Worm (Caenorhabditis elegans) whole organism, L4 larva: ENCODE results near the gene Y56A3A.28.

Experiments used
- T26A8.4 ChIP-seq: fragments of 200-800 bp; sonication (Bioruptor generic); IDR thresholded peaks from 2 replicates; pipeline ENCODE4 v1.3.6; 2022; ENCODE audit warnings: missing genetic modification characterization, missing compliant biosample characterization
- ceh-82 ChIP-seq: sonication (generic microtip); optimal IDR thresholded peaks from 2 replicates; lab custom pipeline; 2017; ENCODE audit warnings: missing biosample characterization, missing genetic modification characterization
- daf-19 ChIP-seq: fragments of 200-800 bp; sonication (Bioruptor generic); conservative IDR thresholded peaks from 2 replicates; pipeline ENCODE4 v1.3.6; 2022; ENCODE audit warnings: missing genetic modification characterization, missing compliant biosample characterization
- dve-1 ChIP-seq: sonication (generic microtip); optimal IDR thresholded peaks from 2 replicates; lab custom pipeline; 2017; ENCODE audit warnings: antibody characterized with exemption, mild to moderate bottlenecking, missing genetic modification characterization, missing compliant biosample characterization; ENCODE audit not compliant: insufficient read depth
- egl-27 ChIP-seq: sonication (generic microtip); optimal IDR thresholded peaks from 3 replicates; lab custom pipeline; 2017; ENCODE audit warnings: missing biosample characterization, missing genetic modification reagents, missing genetic modification characterization
- fkh-10 ChIP-seq: fragments of 150-350 bp; optimal IDR thresholded peaks from 2 replicates; lab custom pipeline; 2014; ENCODE audit warnings: missing biosample characterization, missing genetic modification reagents, missing genetic modification characterization
- lin-38 ChIP-seq: fragments of 200-800 bp; sonication (Bioruptor generic); IDR thresholded peaks from 2 replicates; pipeline ENCODE4 v1.3.6; 2022; ENCODE audit warnings: missing genetic modification reagents, missing genetic modification characterization, missing compliant biosample characterization
- lsy-2 ChIP-seq, 2 experiments: fragments of 150-350 bp in 1 of 2; sonication (generic microtip) in 1 of 2; optimal IDR thresholded peaks; 2 replicates each; lab custom pipeline; 2014 to 2017; ENCODE audit warnings: missing biosample characterization in 2 of 2, missing genetic modification characterization in 2 of 2
- skn-1 ChIP-seq: fragments of 150-350 bp; optimal IDR thresholded peaks from 2 replicates; lab custom pipeline; 2014; ENCODE audit warnings: missing biosample characterization, missing genetic modification characterization
- snpc-4 ChIP-seq: fragments of 150-350 bp; optimal IDR thresholded peaks from 2 replicates; lab custom pipeline; 2014; ENCODE audit warnings: missing biosample characterization, missing genetic modification characterization
- tag-97 ChIP-seq: fragments of 200-800 bp; sonication (Bioruptor generic); IDR thresholded peaks from 2 replicates; pipeline ENCODE4 v1.3.6; 2022; ENCODE audit warnings: missing genetic modification characterization, missing compliant biosample characterization
- ztf-11 ChIP-seq: fragments of 150-350 bp; optimal IDR thresholded peaks from 2 replicates; lab custom pipeline; 2014; ENCODE audit warnings: missing biosample characterization, missing genetic modification characterization

DNA sequence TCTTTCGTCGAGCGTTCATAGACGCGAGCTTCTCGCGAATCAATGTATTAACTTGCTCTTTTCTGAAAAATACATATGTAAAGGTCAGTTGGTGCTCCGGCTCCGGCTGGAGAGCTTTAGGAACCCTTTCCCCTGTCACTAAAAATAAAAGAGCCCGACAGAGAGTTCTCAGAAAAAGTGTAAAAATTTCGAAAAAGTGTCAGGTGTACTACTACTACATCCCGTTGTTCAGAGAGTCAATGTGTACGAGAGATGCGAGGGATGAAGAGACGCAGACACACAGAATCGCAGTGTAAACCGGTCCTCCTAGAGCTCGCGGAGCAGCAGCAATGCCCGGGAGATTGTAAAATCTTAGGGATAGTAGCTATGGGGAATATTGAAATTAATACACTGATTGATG, 28.5 kb downstream of the Y56A3A.28 start:
- no peak for TF ChIP-seq snpc-4 (tag; lab: Kevin White, UChicago)
- TF ChIP-seq tag-97 (GFP tag; lab: Robert Waterston, UW), result no peak
- TF ChIP-seq lin-38 (GFP tag; lab: Robert Waterston, UW), result no peak
- no peak for TF ChIP-seq fkh-10 (GFP tag; lab: Kevin White, UChicago)
- TF ChIP-seq ceh-82 (tag; lab: Kevin White, UChicago), result no peak
- no peak for TF ChIP-seq egl-27 (tag; lab: Kevin White, UChicago)
- no peak for TF ChIP-seq daf-19 (GFP tag; lab: Robert Waterston, UW)
- TF ChIP-seq T26A8.4 (GFP tag; lab: Robert Waterston, UW), result no peak
- TF ChIP-seq skn-1 (tag; lab: Kevin White, UChicago), result no peak
- no peak for TF ChIP-seq dve-1 (tag; lab: Kevin White, UChicago)
- no peak for TF ChIP-seq ztf-11 (tag; lab: Kevin White, UChicago)
- no peak for TF ChIP-seq lsy-2 (tag; optimal IDR thresholded peaks at IDR 0.05; lab: Kevin White, UChicago)
